Worm (Caenorhabditis elegans): ENCODE data around the gene tag-343.

Gene tag-343

DNA sequence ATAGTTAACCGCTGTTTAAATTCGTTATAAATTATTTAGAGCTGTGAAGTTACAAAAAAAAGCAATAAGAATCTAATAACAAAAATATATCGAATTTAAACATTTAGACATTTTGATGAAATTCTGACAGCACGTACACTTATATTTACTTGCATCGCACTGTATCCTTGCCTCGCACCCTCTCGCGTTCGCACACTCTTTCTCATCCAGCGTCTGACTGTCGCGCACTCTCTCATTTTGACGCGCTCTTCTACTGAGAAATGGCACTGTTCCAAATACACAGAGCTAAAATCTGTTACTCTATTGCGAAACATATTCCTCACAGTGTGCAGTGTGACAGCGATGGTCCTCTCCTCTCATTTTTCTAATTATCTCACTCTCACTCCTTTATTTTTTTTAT lies 29.6 kb upstream of the tag-343 start (continued):
- TF ChIP-seq elt-3 (tag; optimal IDR thresholded peaks at IDR 0.05) = no peak
- no peak for TF ChIP-seq mef-2 (tag; optimal IDR thresholded peaks at IDR 0.05)
- no peak for TF ChIP-seq sup-37 (GFP tag; optimal IDR thresholded peaks at IDR 0.05)
- TF ChIP-seq nhr-11 (tag; optimal IDR thresholded peaks at IDR 0.05) = no peak
- TF ChIP-seq pqm-1 (tag; optimal IDR thresholded peaks at IDR 0.05) = no peak
- no peak for TF ChIP-seq grh-1 (GFP tag; IDR thresholded peaks at IDR 0.05)
- TF ChIP-seq ces-1 (GFP tag; optimal IDR thresholded peaks at IDR 0.05) = no peak
- no peak for TF ChIP-seq Y116A8C.19 (tag; optimal IDR thresholded peaks at IDR 0.05; ENCODE audit: borderline replicate concordance)
- TF ChIP-seq nhr-85 (tag) = peak; percentile 32
- TF ChIP-seq aly-2 (tag; optimal IDR thresholded peaks at IDR 0.05) = no peak
- TF ChIP-seq sox-4 (tag; optimal IDR thresholded peaks at IDR 0.05) = no peak
- peak; percentile 46 to 69 for TF ChIP-seq efl-1 (optimal IDR thresholded peaks at IDR 0.05)
- no peak for TF ChIP-seq efl-1 (GFP tag; optimal IDR thresholded peaks at IDR 0.05 in 1 of 2)
- peak; percentile 56 for TF ChIP-seq nhr-47 (tag; optimal IDR thresholded peaks at IDR 0.05)
- no peak for TF ChIP-seq lin-15B (tag; optimal IDR thresholded peaks at IDR 0.05)

- no peak for TF ChIP-seq mab-9 (GFP tag; IDR thresholded peaks at IDR 0.05)
- no peak for TF ChIP-seq unc-98 (GFP tag; IDR thresholded peaks at IDR 0.05)
- no peak for TF ChIP-seq blmp-1 (tag; optimal IDR thresholded peaks at IDR 0.05)
- no peak for TF ChIP-seq vab-15 (tag; optimal IDR thresholded peaks at IDR 0.05)
- TF ChIP-seq lir-3 (tag; optimal IDR thresholded peaks at IDR 0.05; ENCODE audit: poor library complexity) = no peak
- no peak for TF ChIP-seq ztf-4 (tag; optimal IDR thresholded peaks at IDR 0.05)
- no peak for TF ChIP-seq hpl-2 (GFP tag; optimal IDR thresholded peaks at IDR 0.05)
- TF ChIP-seq irx-1 (tag; optimal IDR thresholded peaks at IDR 0.05) = no peak
- TF ChIP-seq tlp-1 (tag; optimal IDR thresholded peaks at IDR 0.05) = no peak
- no peak for TF ChIP-seq unc-130 (tag; optimal IDR thresholded peaks at IDR 0.05)
- TF ChIP-seq Y116A8C.19 (tag; optimal IDR thresholded peaks at IDR 0.05; ENCODE audit: borderline replicate concordance) = no peak
- no peak for TF ChIP-seq nhr-12 (tag; optimal IDR thresholded peaks at IDR 0.05)
- TF ChIP-seq fkh-8 (tag; optimal IDR thresholded peaks at IDR 0.05) = no peak
- no peak for TF ChIP-seq zag-1 (tag; optimal IDR thresholded peaks at IDR 0.05)
- no peak for TF ChIP-seq egl-27 (tag; optimal IDR thresholded peaks at IDR 0.05)
- no peak for TF ChIP-seq alr-1 (tag; optimal IDR thresholded peaks at IDR 0.05; ENCODE audit: borderline replicate concordance)
- TF ChIP-seq efl-1 (optimal IDR thresholded peaks at IDR 0.05) = no peak
- no peak for TF ChIP-seq efl-1 (GFP tag; optimal IDR thresholded peaks at IDR 0.05 in 1 of 2)
- TF ChIP-seq snpc-4 (tag; optimal IDR thresholded peaks at IDR 0.05) = no peak
- no peak for TF ChIP-seq efl-3 (GFP tag; optimal IDR thresholded peaks at IDR 0.05)
- TF ChIP-seq lin-39 (tag; optimal IDR thresholded peaks at IDR 0.05) = no peak
These were observed 27.7 kb upstream of the tag-343 start, which contains the start of gene F22H10.1 for ce11 chrX:16702232-16702631. TSS of gene F22H10.1 (plus strand) at chrX:16702442.

ce11 chrX:16698074-16698473 lies 23.5 kb upstream of the tag-343 start:
- no peak for TF ChIP-seq fkh-4 (tag; optimal IDR thresholded peaks at IDR 0.05; ENCODE audit: borderline replicate concordance)
- no peak for TF ChIP-seq ceh-88 (GFP tag; IDR thresholded peaks at IDR 0.05)

DNA sequence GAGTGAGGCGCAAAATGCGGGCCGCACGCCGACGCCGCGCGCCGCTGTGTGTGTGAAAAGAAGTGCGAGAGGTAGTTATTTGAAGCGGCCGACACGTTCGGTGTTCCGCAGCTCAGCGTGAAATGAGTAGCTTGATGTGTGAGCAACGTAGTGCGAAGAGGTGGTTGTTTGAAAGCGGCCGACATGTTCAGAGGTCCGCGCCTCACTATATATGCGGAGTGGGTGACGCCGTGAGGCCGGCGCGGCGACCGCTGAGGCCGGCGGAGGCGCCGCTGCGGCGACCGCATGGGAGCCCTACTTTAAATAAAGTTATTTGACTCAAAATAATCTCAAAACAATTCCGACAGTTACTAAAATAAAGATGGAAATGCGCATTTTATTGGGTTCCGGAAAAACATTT lies 22.3 kb upstream of the tag-343 start:
- TF ChIP-seq snpc-4 (tag; optimal IDR thresholded peaks at IDR 0.05) = peak; percentile 7
- no peak for TF ChIP-seq mep-1 (tag; optimal IDR thresholded peaks at IDR 0.05)

ce11 chrX:16695184-16695583 lies 20.7 kb upstream of the tag-343 start:
- TF ChIP-seq ceh-88 (GFP tag; IDR thresholded peaks at IDR 0.05) (no peak), lin-14 (GFP tag; optimal IDR thresholded peaks at IDR 0.05) (no peak), pax-3 (tag; optimal IDR thresholded peaks at IDR 0.05) (no peak), unc-98 (GFP tag; IDR thresholded peaks at IDR 0.05) (no peak), fos-1 (tag; optimal IDR thresholded peaks at IDR 0.05) (no peak), lin-35 (GFP tag; optimal IDR thresholded peaks at IDR 0.05) (peak in 1 of 2 experiments; percentile 47), zag-1 (tag; optimal IDR thresholded peaks at IDR 0.05) (no peak), xbp-1 (tag; optimal IDR thresholded peaks at IDR 0.05) (no peak), egl-13 (tag; optimal IDR thresholded peaks at IDR 0.05) (no peak), ceh-8 (GFP tag; optimal IDR thresholded peaks at IDR 0.05) (no peak), nhr-90 (tag; optimal IDR thresholded peaks at IDR 0.05; ENCODE audit: poor library complexity) (peak; percentile 18), alr-1 (tag; optimal IDR thresholded peaks at IDR 0.05; ENCODE audit: borderline replicate concordance) (no peak), mep-1 (tag; optimal IDR thresholded peaks at IDR 0.05) (peak; percentile 7), mef-2 (tag; optimal IDR thresholded peaks at IDR 0.05) (no peak), snpc-4 (tag; optimal IDR thresholded peaks at IDR 0.05) (no peak), efl-1 (optimal IDR thresholded peaks at IDR 0.05) (no peak), efl-1 (GFP tag; optimal IDR thresholded peaks at IDR 0.05 in 1 of 2) (peak in 1 of 2 experiments; percentile 72), nhr-77 (tag; optimal IDR thresholded peaks at IDR 0.05) (no peak), C16A3.4 (tag; optimal IDR thresholded peaks at IDR 0.05) (no peak)

Data from whole organism, L1 larva.